Worm (Caenorhabditis elegans) whole organism, young adult: ENCODE data around the gene T26C12.2.
A peak's percentile ranks its signal among the peaks of the same experiment; 100 is the strongest.

Experiments used
- B0035.1 ChIP-seq: sonication (generic microtip); optimal IDR thresholded peaks from 2 replicates; lab custom pipeline; 2016; ENCODE audit warnings: missing genetic modification characterization, mild to moderate bottlenecking, missing compliant biosample characterization, missing genotype, missing genetic modification reagents
- B0336.3 ChIP-seq: fragments of 200-800 bp; sonication (Bioruptor generic); IDR thresholded peaks from 2 replicates; pipeline ENCODE4 v1.3.6; 2022; ENCODE audit warnings: missing genetic modification characterization, missing compliant biosample characterization
- C06A6.2 ChIP-seq: fragments of 200-800 bp; sonication (Bioruptor generic); conservative IDR thresholded peaks from 2 replicates; pipeline ENCODE4 v1.3.6; 2022; ENCODE audit warnings: missing genetic modification characterization, missing compliant biosample characterization
- F10E7.11 ChIP-seq: sonication (generic microtip); optimal IDR thresholded peaks from 2 replicates; lab custom pipeline; 2017; ENCODE audit warnings: mild to moderate bottlenecking, missing genetic modification characterization, moderate library complexity, missing compliant biosample characterization
- F23B12.7 ChIP-seq: sonication (generic microtip); optimal IDR thresholded peaks from 2 replicates; lab custom pipeline; 2017; ENCODE audit warnings: missing genetic modification characterization, mild to moderate bottlenecking, missing compliant biosample characterization, antibody characterized with exemption, moderate library complexity; ENCODE audit not compliant: insufficient read depth
- F49E8.2 ChIP-seq: sonication (generic microtip); optimal IDR thresholded peaks from 3 replicates; lab custom pipeline; 2017; ENCODE audit warnings: missing genetic modification characterization, mild to moderate bottlenecking, missing compliant biosample characterization, antibody characterized with exemption, moderate library complexity; ENCODE audit not compliant: insufficient read depth
- F55B11.4 ChIP-seq: sonication (generic microtip); optimal IDR thresholded peaks from 2 replicates; lab custom pipeline; 2016; ENCODE audit warnings: missing compliant biosample characterization, missing genetic modification characterization, borderline replicate concordance; ENCODE audit not compliant: insufficient read depth
- F57A8.1 ChIP-seq: fragments of 200-800 bp; sonication (Bioruptor generic); optimal IDR thresholded peaks from 2 replicates; lab custom pipeline; 2018; ENCODE audit warnings: mild to moderate bottlenecking, missing genetic modification characterization, moderate library complexity, missing compliant biosample characterization
- T07F8.4 ChIP-seq: sonication (generic microtip); optimal IDR thresholded peaks from 2 replicates; lab custom pipeline; 2016; ENCODE audit warnings: mild to moderate bottlenecking, missing genetic modification characterization, moderate library complexity, missing compliant biosample characterization
- T26A5.8 ChIP-seq: sonication (generic microtip); optimal IDR thresholded peaks from 2 replicates; lab custom pipeline; 2016; ENCODE audit warnings: missing genetic modification characterization, missing compliant biosample characterization
- Y53F4B.3 ChIP-seq: fragments of 200-800 bp; sonication (Bioruptor generic); IDR thresholded peaks from 2 replicates; pipeline ENCODE4 v1.3.6; 2022; ENCODE audit warnings: missing genetic modification reagents, missing genetic modification characterization, missing compliant biosample characterization
- Y53G8AR.9 ChIP-seq: fragments of 200-800 bp; sonication (Bioruptor generic); conservative IDR thresholded peaks from 2 replicates; pipeline ENCODE4 v1.3.6; 2022; ENCODE audit warnings: missing genetic modification reagents, missing genetic modification characterization, missing compliant biosample characterization
- ZK185.1 ChIP-seq: sonication (generic microtip); optimal IDR thresholded peaks from 2 replicates; lab custom pipeline; 2016; ENCODE audit warnings: mild to moderate bottlenecking, missing genetic modification characterization, missing compliant biosample characterization; ENCODE audit not compliant: poor library complexity, severe bottlenecking
- akir-1 ChIP-seq: fragments of 200-800 bp; sonication (Bioruptor generic); optimal IDR thresholded peaks from 2 replicates; lab custom pipeline; 2018; ENCODE audit warnings: mild to moderate bottlenecking, missing genetic modification characterization, moderate library complexity, missing compliant biosample characterization
- ama-1 ChIP-seq, 3 experiments: fragments of 150-350 bp in 1 of 3; sonication (generic microtip) in 2 of 3; optimal IDR thresholded peaks; 2 replicates each; lab custom pipeline; 2014 to 2018; ENCODE audit warnings: missing biosample characterization in 2 of 3, missing genetic modification characterization in 2 of 3, missing genetic modification reagents in 2 of 3
- aptf-2 ChIP-seq: fragments of 200-800 bp; sonication (Bioruptor generic); conservative IDR thresholded peaks from 2 replicates; pipeline ENCODE4 v1.3.6; 2022; ENCODE audit warnings: missing genetic modification reagents, missing genetic modification characterization, missing compliant biosample characterization
- atf-7 ChIP-seq: sonication (generic microtip); optimal IDR thresholded peaks from 2 replicates; lab custom pipeline; 2017; ENCODE audit warnings: mild to moderate bottlenecking, missing genetic modification characterization, missing compliant biosample characterization
- attf-5 ChIP-seq: fragments of 200-800 bp; sonication (Bioruptor generic); optimal IDR thresholded peaks from 2 replicates; lab custom pipeline; 2018; ENCODE audit warnings: mild to moderate bottlenecking, missing genetic modification characterization, missing compliant biosample characterization
- bed-2 ChIP-seq: fragments of 200-800 bp; sonication (Bioruptor generic); IDR thresholded peaks from 2 replicates; pipeline ENCODE4 v1.3.6; 2022; ENCODE audit warnings: missing genetic modification reagents, missing genetic modification characterization, missing compliant biosample characterization
- cebp-1 ChIP-seq, 2 experiments: fragments of 200-800 bp in 1 of 2; sonication (Bioruptor generic) in 1 of 2; sonication (generic microtip) in 1 of 2; IDR thresholded peaks in 1 of 2; optimal IDR thresholded peaks in 1 of 2; 2 replicates each; pipeline versions ENCODE4 v1.3.6 to Lab custom; 2017 to 2022; ENCODE audit warnings: missing compliant biosample characterization in 2 of 2, missing genetic modification characterization in 2 of 2, mild to moderate bottlenecking in 1 of 2, missing genetic modification reagents in 1 of 2, moderate library complexity in 1 of 2
- die-1 ChIP-seq: sonication (generic microtip); optimal IDR thresholded peaks from 2 replicates; lab custom pipeline; 2016; ENCODE audit warnings: missing genotype, mild to moderate bottlenecking, missing genetic modification characterization, missing compliant biosample characterization
- egrh-3 ChIP-seq: fragments of 200-800 bp; sonication (Bioruptor generic); IDR thresholded peaks from 2 replicates; pipeline ENCODE4 v1.3.6; 2022; ENCODE audit warnings: missing genetic modification reagents, missing genetic modification characterization, missing compliant biosample characterization
- him-1 ChIP-seq: sonication (generic microtip); optimal IDR thresholded peaks from 2 replicates; lab custom pipeline; 2016; ENCODE audit warnings: missing genotype, missing genetic modification reagents, missing genetic modification characterization, missing compliant biosample characterization
- hlh-12 ChIP-seq: sonication (generic microtip); optimal IDR thresholded peaks from 2 replicates; lab custom pipeline; 2016; ENCODE audit warnings: missing genetic modification characterization, missing compliant biosample characterization
- let-526 ChIP-seq: fragments of 200-800 bp; sonication (Bioruptor generic); IDR thresholded peaks from 2 replicates; pipeline ENCODE4 v1.3.6; 2022; ENCODE audit warnings: missing genetic modification reagents, missing genetic modification characterization, missing compliant biosample characterization
- lin-40 ChIP-seq: sonication (generic microtip); optimal IDR thresholded peaks from 2 replicates; lab custom pipeline; 2016; ENCODE audit warnings: missing genetic modification characterization, mild to moderate bottlenecking, missing compliant biosample characterization, missing genotype, missing genetic modification reagents
- lin-54 ChIP-seq: fragments of 200-800 bp; sonication (Bioruptor generic); optimal IDR thresholded peaks from 2 replicates; lab custom pipeline; 2018; ENCODE audit warnings: mild to moderate bottlenecking, missing genetic modification characterization, missing compliant biosample characterization
- madf-10 ChIP-seq: sonication (generic microtip); optimal IDR thresholded peaks from 2 replicates; lab custom pipeline; 2016; ENCODE audit warnings: mild to moderate bottlenecking, missing genetic modification characterization, missing compliant biosample characterization
- madf-3 ChIP-seq: fragments of 200-800 bp; sonication (Bioruptor generic); IDR thresholded peaks from 2 replicates; pipeline ENCODE4 v1.3.6; 2022; ENCODE audit warnings: missing genetic modification reagents, missing genetic modification characterization, missing compliant biosample characterization
- mcd-1 ChIP-seq: fragments of 200-800 bp; sonication (Bioruptor generic); IDR thresholded peaks from 2 replicates; pipeline ENCODE4 v1.3.6; 2022; ENCODE audit warnings: missing genetic modification reagents, missing genetic modification characterization, missing compliant biosample characterization
- nfya-1 ChIP-seq: sonication (generic microtip); optimal IDR thresholded peaks from 2 replicates; lab custom pipeline; 2017; ENCODE audit warnings: antibody characterized with exemption, missing compliant biosample characterization, missing genetic modification characterization, borderline replicate concordance; ENCODE audit not compliant: insufficient read depth
- nhr-80 ChIP-seq: sonication (generic microtip); optimal IDR thresholded peaks from 2 replicates; lab custom pipeline; 2016; ENCODE audit warnings: missing genetic modification characterization, missing compliant biosample characterization
- rcor-1 ChIP-seq: fragments of 200-800 bp; sonication (Bioruptor generic); IDR thresholded peaks from 2 replicates; pipeline ENCODE4 v1.3.6; 2022; ENCODE audit warnings: missing genetic modification reagents, missing genetic modification characterization, missing compliant biosample characterization
- rec-8 ChIP-seq, 2 experiments: sonication (generic microtip); optimal IDR thresholded peaks; 2 replicates each; lab custom pipeline; 2016; ENCODE audit warnings: mild to moderate bottlenecking in 2 of 2, missing genetic modification characterization in 2 of 2, missing genetic modification reagents in 2 of 2, missing genotype in 2 of 2, missing biosample characterization in 1 of 2, missing compliant biosample characterization in 1 of 2, moderate library complexity in 1 of 2
- rpc-1 ChIP-seq, 2 experiments: fragments of 150-350 bp in 1 of 2; sonication (generic microtip) in 1 of 2; optimal IDR thresholded peaks; 2 replicates each; lab custom pipeline; 2014 to 2018; ENCODE audit warnings: missing biosample characterization in 1 of 2, missing genetic modification characterization in 1 of 2, missing genetic modification reagents in 1 of 2, missing genotype in 1 of 2
- snpc-1.1 ChIP-seq: sonication (generic microtip); optimal IDR thresholded peaks from 2 replicates; lab custom pipeline; 2017; ENCODE audit warnings: missing genetic modification characterization, mild to moderate bottlenecking, missing compliant biosample characterization, antibody characterized with exemption, moderate library complexity, missing genotype, missing genetic modification reagents; ENCODE audit not compliant: insufficient read depth
- snpc-4 ChIP-seq, 5 experiments: fragments of 150-350 bp in 1 of 5; sonication (generic microtip) in 4 of 5; optimal IDR thresholded peaks; 2 replicates each; lab custom pipeline; 2014 to 2018; ENCODE audit warnings: missing genetic modification characterization in 5 of 5, missing biosample characterization in 3 of 5, antibody characterized with exemption in 2 of 5, mild to moderate bottlenecking in 2 of 5, missing compliant biosample characterization in 2 of 5, missing genotype in 2 of 5, moderate library complexity in 2 of 5, missing genetic modification reagents in 1 of 5
- somi-1 ChIP-seq: fragments of 200-800 bp; sonication (Bioruptor generic); optimal IDR thresholded peaks from 2 replicates; lab custom pipeline; 2018; ENCODE audit warnings: mild to moderate bottlenecking, missing genetic modification characterization, missing compliant biosample characterization
- tbx-9 ChIP-seq: sonication (generic microtip); optimal IDR thresholded peaks from 2 replicates; lab custom pipeline; 2016; ENCODE audit warnings: borderline replicate concordance, missing genetic modification characterization, inconsistent platforms, missing compliant biosample characterization
- xnd-1 ChIP-seq: sonication (generic microtip); optimal IDR thresholded peaks from 2 replicates; lab custom pipeline; 2016; ENCODE audit warnings: missing genotype, missing genetic modification reagents, missing genetic modification characterization, missing compliant biosample characterization
- zim-3 ChIP-seq: sonication (generic microtip); optimal IDR thresholded peaks from 2 replicates; lab custom pipeline; 2017; ENCODE audit warnings: mild to moderate bottlenecking, missing genetic modification characterization, moderate library complexity, missing compliant biosample characterization
- ztf-25 ChIP-seq: fragments of 200-800 bp; sonication (Bioruptor generic); IDR thresholded peaks from 2 replicates; pipeline ENCODE4 v1.3.6; 2022; ENCODE audit warnings: missing genetic modification reagents, missing genetic modification characterization, missing compliant biosample characterization
- ztf-26 ChIP-seq: sonication (generic microtip); optimal IDR thresholded peaks from 2 replicates; lab custom pipeline; 2017; ENCODE audit warnings: missing genetic modification characterization, missing compliant biosample characterization

T26C12.2 gene

ce11 chrIV:3234269-3234668 lies 31.3 kb downstream of the T26C12.2 start:
- TF ChIP-seq lin-40 (tag; lab: Kevin White, UChicago), result peak; percentile 12
- TF ChIP-seq F57A8.1, result no peak
- TF ChIP-seq Y53G8AR.9 (GFP tag; lab: Robert Waterston, UW), result 0 out of 2 replicates have a peak, but pooled peaks have one; percentile 32

DNA sequence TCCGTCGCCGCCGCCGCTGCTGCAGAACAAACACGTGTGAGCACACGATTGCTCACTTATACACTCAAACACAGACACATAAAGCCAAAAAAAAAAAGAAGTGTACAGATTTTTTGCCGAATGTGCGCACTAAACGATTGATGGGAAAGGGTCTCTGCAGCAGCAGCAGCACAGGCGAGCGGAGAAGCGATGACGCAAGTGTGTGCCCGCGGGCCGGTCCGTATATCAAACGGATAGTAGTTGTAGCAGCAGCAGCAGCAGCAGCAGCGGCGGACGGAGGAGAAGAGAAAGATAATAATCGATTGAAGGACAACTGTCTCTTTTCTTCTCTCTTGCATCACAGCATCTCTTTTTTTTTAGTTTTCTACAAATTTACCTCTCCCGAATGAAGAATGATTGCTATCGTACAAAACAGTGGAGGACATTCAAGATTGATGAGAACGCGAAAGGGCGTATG lies 32.1 kb downstream of the T26C12.2 start:
- TF ChIP-seq somi-1, result peak; percentile 5
- peak; percentile 34 for TF ChIP-seq nhr-80
- TF ChIP-seq rcor-1 (GFP tag; lab: Robert Waterston, UW), result no peak
- no peak for TF ChIP-seq let-526 (GFP tag; lab: Robert Waterston, UW)
- TF ChIP-seq madf-3, result 0 out of 2 replicates have a peak, but pooled peaks have one; percentile 46
- TF ChIP-seq egrh-3 (GFP tag; lab: Robert Waterston, UW), result peak; percentile 69
- no peak for TF ChIP-seq F49E8.2 (tag; lab: Kevin White, UChicago)
- peak; percentile 39; the same call in 1 of the 2 replicates for TF ChIP-seq mcd-1 (GFP tag; lab: Robert Waterston, UW)
- no peak for TF ChIP-seq atf-7 (tag; lab: Kevin White, UChicago)
- TF ChIP-seq rec-8 (tag; optimal IDR thresholded peaks at IDR 0.05; lab: Kevin White, UChicago), result no peak
- TF ChIP-seq lin-54 (GFP tag; lab: Kevin White, UChicago), result no peak
- no peak for TF ChIP-seq snpc-1.1 (tag; lab: Kevin White, UChicago)
- no peak for TF ChIP-seq attf-5 (GFP tag; lab: Kevin White, UChicago)
- TF ChIP-seq B0035.1 (tag; lab: Kevin White, UChicago), result no peak
- peak; percentile 40 for TF ChIP-seq ZK185.1 (tag; lab: Kevin White, UChicago)
- no peak for TF ChIP-seq Y53G8AR.9 (GFP tag; lab: Robert Waterston, UW)
- no peak for TF ChIP-seq zim-3 (tag; lab: Kevin White, UChicago)
- TF ChIP-seq hlh-12 (tag; lab: Kevin White, UChicago), result no peak
- no peak for TF ChIP-seq tbx-9 (tag; lab: Kevin White, UChicago)
- TF ChIP-seq F55B11.4, result no peak
- TF ChIP-seq Y53F4B.3, result no peak
- TF ChIP-seq aptf-2, result no peak
- TF ChIP-seq madf-10 (tag; lab: Kevin White, UChicago), result peak; percentile 28
- no peak for TF ChIP-seq cebp-1 (GFP tag; IDR thresholded peaks at IDR 0.05; lab: Robert Waterston, UW)
- TF ChIP-seq cebp-1 (tag; optimal IDR thresholded peaks at IDR 0.05; lab: Kevin White, UChicago), result peak; percentile 45
- no peak for TF ChIP-seq bed-2 (GFP tag; lab: Robert Waterston, UW)
- no peak for TF ChIP-seq T26A5.8
- TF ChIP-seq F23B12.7 (tag; lab: Kevin White, UChicago), result no peak
- no peak for TF ChIP-seq T07F8.4
- TF ChIP-seq akir-1 (GFP tag; lab: Kevin White, UChicago), result no peak
- TF ChIP-seq xnd-1 (tag; lab: Kevin White, UChicago), result no peak
- TF ChIP-seq ztf-26 (tag; lab: Kevin White, UChicago), result peak; percentile 5
- TF ChIP-seq him-1, result no peak
- no peak for TF ChIP-seq snpc-4 (GFP tag; optimal IDR thresholded peaks at IDR 0.05; lab: Kevin White, UChicago)
- peak in 1 of 4 experiments; percentile 5 for TF ChIP-seq snpc-4 (tag; optimal IDR thresholded peaks at IDR 0.05; lab: Kevin White, UChicago)
- TF ChIP-seq ztf-25 (GFP tag; lab: Robert Waterston, UW), result no peak
- no peak for TF ChIP-seq die-1 (tag; lab: Kevin White, UChicago)
- TF ChIP-seq ama-1 (optimal IDR thresholded peaks at IDR 0.05; lab: Kevin White, UChicago), result no peak
- no peak for TF ChIP-seq ama-1 (GFP tag; optimal IDR thresholded peaks at IDR 0.05; lab: Kevin White, UChicago)
- no peak for TF ChIP-seq C06A6.2 (GFP tag; lab: Robert Waterston, UW)
- no peak for TF ChIP-seq F10E7.11 (tag; lab: Kevin White, UChicago)
- TF ChIP-seq rpc-1 (optimal IDR thresholded peaks at IDR 0.05; lab: Kevin White, UChicago), result no peak
- no peak for TF ChIP-seq rpc-1 (tag; optimal IDR thresholded peaks at IDR 0.05; lab: Kevin White, UChicago)
- no peak for TF ChIP-seq nfya-1
- TF ChIP-seq B0336.3 (GFP tag; lab: Robert Waterston, UW), result no peak; the same call in 1 of the 2 replicates
